Worm (Caenorhabditis elegans): ENCODE results near the gene F09E5.12.

ce11 chrII:5358137-5358745 lies 12.3 kb downstream of the F09E5.12 start, which contains the start of the genes F09E5.11 and bmy-1:
- TF ChIP-seq lin-13 (GFP tag; optimal IDR thresholded peaks at IDR 0.05): peak; percentile 86
- TF ChIP-seq elt-1 (tag; optimal IDR thresholded peaks at IDR 0.05): no peak
- TF ChIP-seq egl-27 (tag; optimal IDR thresholded peaks at IDR 0.05): no peak
- peak; percentile 56 for TF ChIP-seq fos-1 (tag; optimal IDR thresholded peaks at IDR 0.05)
- no peak for TF ChIP-seq nhr-12 (tag; optimal IDR thresholded peaks at IDR 0.05)
- peak; percentile 79 for TF ChIP-seq sma-9 (GFP tag; optimal IDR thresholded peaks at IDR 0.05)
- no peak for TF ChIP-seq sma-9 (tag; optimal IDR thresholded peaks at IDR 0.05)
- no peak for TF ChIP-seq elt-3 (tag; optimal IDR thresholded peaks at IDR 0.05)
- TF ChIP-seq nhr-11 (tag; optimal IDR thresholded peaks at IDR 0.05): no peak

Measured in whole organism, L2 larva.